Worm (Caenorhabditis elegans) whole organism, L3 larva: ENCODE measurements around the gene T19H12.12.

Experiments
- R02D3.7 ChIP-seq: fragments of 150-350 bp; optimal IDR thresholded peaks from 2 replicates; lab custom pipeline; 2014; ENCODE audit warnings: missing biosample characterization, missing genetic modification characterization
- ZK546.5 ChIP-seq: sonication (generic microtip); optimal IDR thresholded peaks from 2 replicates; lab custom pipeline; 2017; ENCODE audit warnings: missing biosample characterization, missing genetic modification characterization
- aly-2 ChIP-seq: fragments of 150-350 bp; optimal IDR thresholded peaks from 2 replicates; lab custom pipeline; 2014; ENCODE audit warnings: missing biosample characterization, missing genetic modification characterization
- ama-1 ChIP-seq: fragments of 150-350 bp; optimal IDR thresholded peaks from 2 replicates; lab custom pipeline; 2018
- ceh-28 ChIP-seq: fragments of 150-350 bp; optimal IDR thresholded peaks from 2 replicates; lab custom pipeline; 2014; ENCODE audit warnings: missing biosample characterization, missing genetic modification reagents, missing genetic modification characterization
- ceh-9 ChIP-seq: sonication (generic microtip); optimal IDR thresholded peaks from 2 replicates; lab custom pipeline; 2018; ENCODE audit warnings: missing biosample characterization, missing genetic modification characterization
- daf-12 ChIP-seq: fragments of 150-350 bp; optimal IDR thresholded peaks from 2 replicates; lab custom pipeline; 2014; ENCODE audit warnings: missing biosample characterization, missing genetic modification reagents, missing genetic modification characterization
- egl-27 ChIP-seq: sonication (generic microtip); optimal IDR thresholded peaks from 4 replicates; lab custom pipeline; 2017; ENCODE audit warnings: missing biosample characterization, missing genetic modification reagents, missing genetic modification characterization
- elt-2 ChIP-seq: sonication (generic microtip); optimal IDR thresholded peaks from 2 replicates; lab custom pipeline; 2016; ENCODE audit warnings: missing genetic modification reagents, mild to moderate bottlenecking, missing genetic modification characterization, missing compliant biosample characterization
- elt-3 ChIP-seq, 3 experiments: fragments of 150-350 bp in 1 of 3; sonication (generic microtip) in 2 of 3; optimal IDR thresholded peaks; 2 replicates in 2 of 3; 4 replicates in 1 of 3; lab custom pipeline; 2014 to 2017; ENCODE audit warnings: missing biosample characterization in 3 of 3, missing genetic modification characterization in 3 of 3
- eor-1 ChIP-seq, 2 experiments: fragments of 150-350 bp; optimal IDR thresholded peaks; 2 replicates each; lab custom pipeline; 2014 to 2018; ENCODE audit warnings: missing biosample characterization in 2 of 2, missing genetic modification characterization in 2 of 2
- fkh-10 ChIP-seq: sonication (generic microtip); optimal IDR thresholded peaks from 2 replicates; lab custom pipeline; 2017; ENCODE audit warnings: missing biosample characterization, missing genetic modification reagents, missing genetic modification characterization
- fkh-2 ChIP-seq: fragments of 150-350 bp; optimal IDR thresholded peaks from 2 replicates; lab custom pipeline; 2014; ENCODE audit warnings: missing biosample characterization, missing genetic modification reagents, missing genetic modification characterization
- fos-1 ChIP-seq: fragments of 150-350 bp; optimal IDR thresholded peaks from 2 replicates; lab custom pipeline; 2014; ENCODE audit warnings: missing biosample characterization, missing genetic modification characterization
- hmg-11 ChIP-seq: sonication (generic microtip); optimal IDR thresholded peaks from 2 replicates; lab custom pipeline; 2016; ENCODE audit warnings: missing genetic modification characterization, missing compliant biosample characterization
- jun-1 ChIP-seq: fragments of 150-350 bp; optimal IDR thresholded peaks from 2 replicates; lab custom pipeline; 2014; ENCODE audit warnings: missing biosample characterization, missing genetic modification reagents, missing genetic modification characterization
- lin-15B ChIP-seq: fragments of 150-350 bp; optimal IDR thresholded peaks from 2 replicates; lab custom pipeline; 2014; ENCODE audit warnings: missing biosample characterization, missing genetic modification characterization
- lin-39 ChIP-seq: fragments of 150-350 bp; optimal IDR thresholded peaks from 2 replicates; lab custom pipeline; 2018; ENCODE audit warnings: missing biosample characterization, missing genetic modification reagents, missing genetic modification characterization
- lsy-12 ChIP-seq: sonication (generic microtip); optimal IDR thresholded peaks from 2 replicates; lab custom pipeline; 2016; ENCODE audit warnings: mild to moderate bottlenecking, missing genetic modification characterization, missing compliant biosample characterization
- mdl-1 ChIP-seq: fragments of 150-350 bp; optimal IDR thresholded peaks from 2 replicates; lab custom pipeline; 2014; ENCODE audit warnings: missing biosample characterization, missing genetic modification characterization
- mml-1 ChIP-seq: fragments of 150-350 bp; sonication (generic microtip); optimal IDR thresholded peaks from 3 replicates; lab custom pipeline; 2014; ENCODE audit warnings: missing biosample characterization, missing genetic modification characterization
- nfya-1 ChIP-seq: sonication (generic microtip); optimal IDR thresholded peaks from 2 replicates; lab custom pipeline; 2017; ENCODE audit warnings: missing genetic modification characterization, mild to moderate bottlenecking, missing compliant biosample characterization, antibody characterized with exemption, moderate library complexity; ENCODE audit not compliant: insufficient read depth
- nhr-12 ChIP-seq: fragments of 150-350 bp; optimal IDR thresholded peaks from 2 replicates; lab custom pipeline; 2014; ENCODE audit warnings: missing biosample characterization, missing genetic modification characterization
- nhr-237 ChIP-seq: fragments of 150-350 bp; optimal IDR thresholded peaks from 2 replicates; lab custom pipeline; 2014; ENCODE audit warnings: missing biosample characterization, missing genetic modification characterization
- nhr-28 ChIP-seq: fragments of 150-350 bp; optimal IDR thresholded peaks from 2 replicates; lab custom pipeline; 2014; ENCODE audit warnings: missing biosample characterization, missing genetic modification characterization
- nhr-43 ChIP-seq: sonication (generic microtip); optimal IDR thresholded peaks from 2 replicates; lab custom pipeline; 2016; ENCODE audit warnings: mild to moderate bottlenecking, missing genetic modification characterization, missing compliant biosample characterization; ENCODE audit not compliant: poor library complexity, severe bottlenecking
- nhr-67 ChIP-seq: fragments of 150-350 bp; optimal IDR thresholded peaks from 2 replicates; lab custom pipeline; 2014; ENCODE audit warnings: missing biosample characterization, missing genetic modification characterization
- nhr-77 ChIP-seq: fragments of 150-350 bp; optimal IDR thresholded peaks from 2 replicates; lab custom pipeline; 2014; ENCODE audit warnings: missing biosample characterization, missing genetic modification characterization
- pha-4 ChIP-seq: fragments of 150-350 bp; optimal IDR thresholded peaks from 2 replicates; lab custom pipeline; 2014; ENCODE audit warnings: missing biosample characterization, missing genetic modification reagents, missing genetic modification characterization
- pqm-1 ChIP-seq: fragments of 150-350 bp; optimal IDR thresholded peaks from 2 replicates; lab custom pipeline; 2017; ENCODE audit warnings: missing biosample characterization, missing genetic modification characterization, inconsistent platforms
- skn-1 ChIP-seq: fragments of 150-350 bp; optimal IDR thresholded peaks from 2 replicates; lab custom pipeline; 2014; ENCODE audit warnings: missing biosample characterization, missing genetic modification characterization
- tbx-2 ChIP-seq: sonication (generic microtip); optimal IDR thresholded peaks from 2 replicates; lab custom pipeline; 2016; ENCODE audit warnings: mild to moderate bottlenecking, missing genetic modification characterization, missing compliant biosample characterization
- unc-39 ChIP-seq: sonication (generic microtip); optimal IDR thresholded peaks from 4 replicates; lab custom pipeline; 2017; ENCODE audit warnings: missing biosample characterization, missing genetic modification characterization
- ztf-4 ChIP-seq: fragments of 150-350 bp; optimal IDR thresholded peaks from 2 replicates; lab custom pipeline; 2014; ENCODE audit warnings: missing biosample characterization, missing genetic modification characterization

The T19H12.12 gene

ce11 chrV:4862737-4863136, 21.9 kb upstream of the T19H12.12 start, which contains the start of gene C37H5.13:
C37H5.13 (minus strand) TSS chrV:4862965.
- TF ChIP-seq nfya-1 (tag; lab: Kevin White, UChicago) (peak; percentile 27), nhr-28 (tag; lab: Kevin White, UChicago) (no peak), lin-39 (tag; lab: Kevin White, UChicago) (no peak), daf-12 (tag; lab: Kevin White, UChicago) (no peak), jun-1 (tag; lab: Kevin White, UChicago) (no peak), hmg-11 (tag; lab: Kevin White, UChicago) (peak; percentile 69), ceh-28 (tag; lab: Kevin White, UChicago) (no peak), nhr-43 (tag; lab: Kevin White, UChicago) (no peak), skn-1 (tag; lab: Kevin White, UChicago) (peak; percentile 4), pha-4 (peak; percentile 74), fkh-10 (GFP tag; lab: Kevin White, UChicago) (no peak), nhr-67 (tag; lab: Kevin White, UChicago) (no peak), fos-1 (tag; lab: Kevin White, UChicago) (no peak), pqm-1 (tag; lab: Kevin White, UChicago) (peak; percentile 24), lin-15B (tag; lab: Kevin White, UChicago) (no peak), lsy-12 (tag; lab: Kevin White, UChicago) (no peak)

ce11 chrV:4864330-4864729, 20.3 kb upstream of the T19H12.12 start:
- TF ChIP-seq mml-1 (tag; lab: Kevin White, UChicago), result no peak

- TF ChIP-seq lin-39 (tag; lab: Kevin White, UChicago) (no peak), nfya-1 (tag; lab: Kevin White, UChicago) (no peak), nhr-28 (tag; lab: Kevin White, UChicago) (no peak), ama-1 (no peak), fos-1 (tag; lab: Kevin White, UChicago) (no peak), elt-3 (tag; optimal IDR thresholded peaks at IDR 0.05; lab: Kevin White, UChicago) (no peak), egl-27 (tag; lab: Kevin White, UChicago) (no peak), nhr-12 (tag; lab: Kevin White, UChicago) (no peak), tbx-2 (tag; lab: Kevin White, UChicago) (no peak), hmg-11 (tag; lab: Kevin White, UChicago) (no peak), mdl-1 (no peak), skn-1 (tag; lab: Kevin White, UChicago) (no peak), aly-2 (no peak), pha-4 (no peak), lsy-12 (tag; lab: Kevin White, UChicago) (no peak), lin-15B (tag; lab: Kevin White, UChicago) (no peak), ztf-4 (no peak), nhr-237 (no peak), fkh-2 (no peak), elt-2 (tag; lab: Kevin White, UChicago) (no peak)
These were observed 19.2 kb upstream of the T19H12.12 start, which contains the start of gene srd-32 for ce11 chrV:4865364-4865763. srd-32 (plus strand) TSS chrV:4865664.

ce11 chrV:4867535-4867934, 17.1 kb upstream of the T19H12.12 start:
- TF ChIP-seq R02D3.7 (tag; lab: Kevin White, UChicago) (no peak), lin-15B (tag; lab: Kevin White, UChicago) (no peak), jun-1 (tag; lab: Kevin White, UChicago) (no peak), unc-39 (tag; lab: Kevin White, UChicago) (no peak), tbx-2 (tag; lab: Kevin White, UChicago) (no peak), elt-3 (tag; optimal IDR thresholded peaks at IDR 0.05; lab: Kevin White, UChicago) (no peak), hmg-11 (tag; lab: Kevin White, UChicago) (no peak), ceh-9 (tag; lab: Kevin White, UChicago) (no peak), nhr-67 (tag; lab: Kevin White, UChicago) (no peak), nhr-77 (tag; lab: Kevin White, UChicago) (no peak), nhr-28 (tag; lab: Kevin White, UChicago) (no peak), ceh-28 (tag; lab: Kevin White, UChicago) (no peak), nhr-12 (tag; lab: Kevin White, UChicago) (no peak), eor-1 (tag; optimal IDR thresholded peaks at IDR 0.05; lab: Kevin White, UChicago) (no peak), nhr-43 (tag; lab: Kevin White, UChicago) (no peak), ZK546.5 (tag; lab: Kevin White, UChicago) (no peak), pqm-1 (tag; lab: Kevin White, UChicago) (no peak)
